Fruit fly (Drosophila melanogaster) whole organism, adult: ENCODE data around the gene pon.

ENCODE experiments used
- CG11617 ChIP-seq: fragments of 200-800 bp; sonication (Bioruptor generic); optimal IDR thresholded peaks from 2 replicates; lab custom pipeline; 2017; ENCODE audit warnings: mild to moderate bottlenecking, missing biosample characterization, missing genetic modification reagents, missing genetic modification characterization
- CG12768 ChIP-seq: fragments of 200-800 bp; sonication (Bioruptor generic); optimal IDR thresholded peaks from 2 replicates; lab custom pipeline; 2017; ENCODE audit warnings: missing biosample characterization, missing genetic modification characterization, mild to moderate bottlenecking, moderate library complexity, missing genetic modification reagents
- CG14711 ChIP-seq: fragments of 200-800 bp; sonication (Bioruptor generic); optimal IDR thresholded peaks from 2 replicates; lab custom pipeline; 2018; ENCODE audit warnings: missing biosample characterization, mild to moderate bottlenecking, missing genetic modification characterization, moderate library complexity
- CG1620 ChIP-seq: fragments of 200-800 bp; sonication (Bioruptor generic); optimal IDR thresholded peaks from 2 replicates; lab custom pipeline; 2016; ENCODE audit warnings: missing biosample characterization, missing genetic modification characterization
- CG33017 ChIP-seq: fragments of 200-800 bp; sonication (Bioruptor generic); optimal IDR thresholded peaks from 2 replicates; lab custom pipeline; 2018; ENCODE audit warnings: missing biosample characterization, mild to moderate bottlenecking, missing genetic modification characterization, moderate library complexity
- CG5204 ChIP-seq: fragments of 200-800 bp; sonication (Bioruptor generic); optimal IDR thresholded peaks from 2 replicates; lab custom pipeline; 2016; ENCODE audit warnings: missing biosample characterization, missing genetic modification characterization
- CG7101 ChIP-seq: fragments of 200-800 bp; sonication (Bioruptor generic); optimal IDR thresholded peaks from 2 replicates; lab custom pipeline; 2018; ENCODE audit warnings: missing biosample characterization, mild to moderate bottlenecking, missing genetic modification characterization, moderate library complexity
- Hr96 ChIP-seq: fragments of 200-800 bp; sonication (Bioruptor generic); optimal IDR thresholded peaks from 2 replicates; lab custom pipeline; 2016; ENCODE audit warnings: missing biosample characterization, missing genetic modification characterization
- cic ChIP-seq: fragments of 200-800 bp; sonication (Bioruptor generic); optimal IDR thresholded peaks from 2 replicates; lab custom pipeline; 2017; ENCODE audit warnings: missing biosample characterization, mild to moderate bottlenecking, missing genetic modification characterization, moderate library complexity
- cnc ChIP-seq, 2 experiments: fragments of >200 bp; optimal IDR thresholded peaks; 2 replicates each; lab custom pipeline; 2017
- kay ChIP-seq: fragments of 200-800 bp; sonication (Bioruptor generic); peaks from one replicate; lab custom pipeline; 2016; ENCODE audit warnings: missing biosample characterization, missing genetic modification characterization, borderline replicate concordance
- ovo ChIP-seq: fragments of 200-800 bp; sonication (Bioruptor generic); optimal IDR thresholded peaks from 2 replicates; lab custom pipeline; 2016; ENCODE audit warnings: missing biosample characterization, missing genetic modification characterization
- pad ChIP-seq: fragments of 200-800 bp; sonication (Bioruptor generic); optimal IDR thresholded peaks from 3 replicates; lab custom pipeline; 2017; ENCODE audit warnings: missing biosample characterization, missing genetic modification characterization, mild to moderate bottlenecking, moderate library complexity, missing genetic modification reagents
- toe ChIP-seq: fragments of 200-800 bp; sonication (Bioruptor generic); optimal IDR thresholded peaks from 2 replicates; lab custom pipeline; 2016; ENCODE audit warnings: missing biosample characterization, missing genetic modification characterization

- TF ChIP-seq CG14711 (tag; lab: Kevin White, UChicago), result peak; percentile 5
- no peak for TF ChIP-seq Hr96
- TF ChIP-seq CG5204, result no peak
- TF ChIP-seq CG1620 (GFP tag; lab: Kevin White, UChicago), result peak; percentile 3
- TF ChIP-seq toe (GFP tag; lab: Kevin White, UChicago), result no peak
- no peak for TF ChIP-seq kay (GFP tag; lab: Kevin White, UChicago)
- TF ChIP-seq cic, result no peak
- no peak for TF ChIP-seq CG33017
- no peak for TF ChIP-seq CG12768 (GFP tag; lab: Kevin White, UChicago)
- peak; percentile 28 for TF ChIP-seq CG11617 (GFP tag; lab: Kevin White, UChicago)
- no peak for TF ChIP-seq ovo (GFP tag; lab: Kevin White, UChicago)
- TF ChIP-seq cnc (optimal IDR thresholded peaks at IDR 0.05; lab: Kevin White, UChicago), result no peak
- no peak for TF ChIP-seq pad (GFP tag; lab: Kevin White, UChicago)
- TF ChIP-seq CG7101 (tag; lab: Kevin White, UChicago), result no peak
Measured at dm6 chrX:4649751-4650150, 13.6 kb downstream of the pon start, which contains the start of the genes Cbp80 and Torsin.
